Fruit fly (Drosophila melanogaster) whole organism, larva: Measurements from ENCODE around the gene nrm.

Source experiments
- noc ChIP-seq: fragments of 200-800 bp; sonication (Bioruptor generic); optimal IDR thresholded peaks from 3 replicates; lab custom pipeline; 2019; ENCODE audit warnings: missing biosample characterization, mild to moderate bottlenecking, missing genetic modification characterization, moderate library complexity

nrm gene

DNA sequence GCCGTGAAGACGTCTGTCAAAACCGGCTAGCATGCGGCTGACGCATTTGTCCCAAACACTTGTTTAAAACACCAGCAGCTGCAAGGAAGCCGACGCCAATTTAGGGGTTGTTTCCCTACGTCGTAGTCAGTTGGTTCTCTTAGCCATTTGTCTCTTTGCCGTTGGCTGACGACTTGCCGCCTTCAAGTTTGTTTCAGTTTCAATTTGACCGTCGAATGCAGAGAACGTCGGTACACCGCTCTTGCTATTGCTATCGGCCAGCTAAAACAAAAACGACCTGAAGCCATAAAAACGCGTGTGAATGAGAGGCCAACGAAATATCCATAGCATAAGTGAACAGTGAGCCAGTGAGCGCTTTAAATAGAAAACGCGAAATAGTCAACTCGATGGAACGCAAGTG, at the start of gene nrm:
Gene nrm, plus strand, starts transcription at position 197 of the 400 bp plus-strand sequence.
- no peak for TF ChIP-seq noc (tag; lab: Kevin White, UChicago)

DNA sequence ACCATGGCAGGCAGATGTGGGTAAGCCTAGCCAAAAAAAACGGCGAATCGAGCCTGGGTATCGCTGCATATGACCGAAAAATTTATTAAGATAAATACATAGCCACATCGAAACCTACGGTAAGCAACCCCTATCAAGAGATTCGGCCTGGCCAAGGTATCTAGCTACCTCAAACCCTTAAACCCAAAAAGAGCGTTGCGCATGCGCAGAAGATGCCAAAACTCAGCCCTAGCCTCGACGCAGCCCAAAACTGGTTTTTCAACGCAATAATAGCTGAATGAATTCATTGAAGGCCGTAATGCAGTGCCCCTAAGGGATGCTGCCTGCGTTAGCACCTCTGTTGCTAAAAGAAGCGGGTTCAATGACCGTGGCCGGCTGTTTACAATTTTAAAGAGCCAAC, 45.5 kb upstream of the nrm start:
- no peak for TF ChIP-seq noc (tag; lab: Kevin White, UChicago)

DNA sequence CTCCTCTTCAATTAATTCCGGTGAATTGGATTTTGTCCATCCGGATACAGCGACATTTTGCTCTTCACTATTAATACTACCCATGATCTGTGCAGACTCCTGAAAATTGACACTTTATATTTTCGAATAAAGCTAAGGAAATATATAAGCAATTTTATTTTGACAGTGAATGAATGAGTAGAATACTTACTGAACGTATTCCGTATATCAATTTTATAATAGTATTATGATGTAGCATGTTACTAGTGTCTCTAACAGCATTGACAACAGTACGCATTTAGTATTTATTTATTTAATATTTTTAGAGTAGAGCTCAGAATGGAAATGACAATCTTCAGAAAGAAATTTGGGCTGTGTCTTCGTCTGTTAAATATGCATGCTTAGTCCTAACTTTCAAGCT, 43.0 kb upstream of the nrm start, which contains the start of gene CG32461:
Gene CG32461, minus strand, starts transcription at position 101 of the 400 bp plus-strand sequence.
- TF ChIP-seq noc (tag; lab: Kevin White, UChicago): no peak

DNA sequence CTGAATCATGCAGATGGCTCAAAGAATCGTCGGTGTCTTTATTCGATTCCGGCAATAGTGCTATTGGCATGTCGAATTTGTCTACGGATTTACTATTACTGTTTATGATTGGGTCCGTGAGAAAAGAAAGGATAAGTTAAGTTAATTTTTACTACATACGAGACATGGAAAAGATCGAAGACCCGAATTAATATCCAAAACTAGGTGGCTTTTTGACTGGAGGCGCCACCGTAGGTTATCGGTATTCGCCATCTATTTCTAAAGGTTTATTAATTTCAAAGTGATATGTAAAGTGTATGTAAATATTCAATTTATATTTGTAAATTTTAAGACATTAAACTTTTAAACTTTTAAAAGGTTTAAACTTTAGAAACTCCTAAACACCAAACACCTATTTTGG, 40.0 kb upstream of the nrm start:
- TF ChIP-seq noc (tag; lab: Kevin White, UChicago): no peak

DNA sequence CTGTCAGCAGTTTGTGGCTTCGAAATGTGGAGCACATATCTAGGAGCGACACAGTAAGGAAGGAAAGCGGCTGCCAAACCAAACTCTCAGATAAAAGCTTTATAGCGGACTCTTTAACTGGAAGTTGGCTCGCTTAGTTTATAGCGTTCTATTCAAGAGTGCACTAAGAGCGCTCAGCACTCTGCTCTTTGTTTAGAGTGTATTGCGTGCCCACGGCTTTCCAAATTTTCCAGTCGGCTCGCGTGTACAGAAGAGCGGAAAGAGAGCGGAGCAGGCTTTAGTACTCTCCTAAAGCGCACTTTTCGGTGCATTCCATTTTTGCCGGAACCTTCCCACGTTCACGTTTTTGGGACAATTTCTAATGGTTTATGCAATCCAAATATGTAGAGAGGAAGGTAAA, 37.9 kb upstream of the nrm start:
- no peak for TF ChIP-seq noc (tag; lab: Kevin White, UChicago)

DNA sequence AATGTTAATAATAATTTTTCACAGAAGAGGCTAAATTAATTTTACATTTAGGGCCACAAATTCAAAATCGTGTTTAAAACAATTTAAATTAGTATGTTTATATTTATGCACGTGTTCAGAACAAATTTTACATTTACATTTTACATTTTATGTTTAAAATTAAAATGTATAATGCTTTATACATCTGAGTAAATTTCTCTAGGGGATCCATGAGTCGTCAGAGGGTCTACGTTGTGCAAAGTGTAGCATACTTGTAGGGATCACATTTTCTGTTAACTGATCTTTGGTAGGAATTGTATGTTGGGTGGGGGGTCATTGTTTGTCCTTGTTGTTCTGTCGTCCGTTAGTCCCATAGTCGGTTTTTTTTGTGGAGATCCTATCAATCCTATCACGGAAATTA, 16.1 kb upstream of the nrm start:
- no peak for TF ChIP-seq noc (tag; lab: Kevin White, UChicago)

DNA sequence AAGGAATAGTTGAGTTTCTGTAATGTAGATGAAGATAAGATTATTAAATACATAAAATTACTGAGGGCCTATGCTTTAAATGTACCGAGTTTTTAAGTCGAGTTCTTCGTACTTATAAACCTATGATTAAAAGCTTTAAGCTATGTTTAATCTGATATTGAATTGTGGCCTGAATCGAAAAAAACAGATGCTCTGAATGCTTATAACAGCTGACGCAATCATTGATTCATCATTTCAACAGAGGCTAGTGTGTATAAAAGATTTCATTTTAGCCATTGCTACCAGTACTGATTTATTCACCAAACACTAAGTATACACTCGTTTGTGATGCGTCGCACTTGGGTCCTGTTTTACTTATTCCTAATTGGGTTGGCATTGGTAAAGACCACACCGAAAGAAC, 10.8 kb upstream of the nrm start, which contains the start of gene CG32457:
Gene CG32457, plus strand, starts transcription at position 301 of the 400 bp plus-strand sequence.
- TF ChIP-seq noc (tag; lab: Kevin White, UChicago): no peak

DNA sequence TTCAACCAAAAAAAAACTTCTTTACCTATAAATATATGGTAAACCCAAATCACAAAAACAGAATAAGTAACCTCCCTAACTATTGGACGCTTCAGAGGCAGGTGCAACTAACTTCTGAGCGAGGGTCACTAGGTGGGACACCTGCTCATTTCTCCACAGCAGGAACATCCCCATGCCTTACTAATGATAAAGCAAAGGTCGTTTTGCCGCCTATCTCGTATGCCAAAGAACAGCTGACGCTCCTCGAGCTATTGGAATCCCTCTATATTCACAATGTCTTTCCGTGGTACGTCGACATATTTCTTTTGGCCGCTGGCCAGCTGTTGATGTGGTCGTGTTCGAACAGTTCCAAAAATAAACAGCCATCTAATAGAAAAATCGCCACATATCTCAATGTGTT, 8.7 kb upstream of the nrm start:
- no peak for TF ChIP-seq noc (tag; lab: Kevin White, UChicago)

DNA sequence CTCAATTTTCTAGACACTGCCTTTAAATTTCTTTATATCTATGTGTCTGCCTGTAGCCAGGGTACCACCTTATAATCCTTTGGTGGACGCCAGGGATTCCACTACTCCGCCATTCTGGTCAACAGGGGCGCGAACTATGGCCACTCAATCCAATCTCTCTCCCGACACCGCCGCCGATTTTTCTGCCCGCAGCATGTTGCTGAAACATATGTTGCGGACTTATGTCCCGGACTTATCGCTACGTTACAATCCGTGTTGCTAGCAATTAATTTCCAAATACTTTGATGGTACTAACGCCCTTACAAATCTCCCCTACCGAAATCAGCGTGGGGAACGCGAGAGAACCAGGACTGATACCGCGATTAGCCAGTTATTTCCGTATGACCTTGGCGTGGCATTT, 7.0 kb downstream of the nrm start:
- TF ChIP-seq noc (tag; lab: Kevin White, UChicago): no peak

DNA sequence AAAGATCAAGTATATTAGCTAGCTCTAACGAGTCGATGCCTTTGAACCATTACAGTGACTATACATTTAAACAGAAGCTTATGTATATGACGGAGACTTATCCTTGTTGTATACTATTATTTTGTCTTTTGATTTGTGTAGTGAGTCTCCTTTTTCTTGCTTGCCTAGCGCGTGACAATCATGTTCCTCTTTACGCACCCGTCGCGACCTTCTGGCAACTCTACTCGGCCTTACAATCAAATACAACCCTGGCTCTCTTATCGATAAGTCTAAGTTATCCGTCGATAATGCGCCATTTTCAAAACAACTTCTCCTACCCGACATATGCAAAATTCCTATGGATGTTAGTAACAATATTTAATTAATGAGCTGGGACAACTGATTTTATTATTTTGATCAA, 17.5 kb downstream of the nrm start:
- no peak for TF ChIP-seq noc (tag; lab: Kevin White, UChicago)

DNA sequence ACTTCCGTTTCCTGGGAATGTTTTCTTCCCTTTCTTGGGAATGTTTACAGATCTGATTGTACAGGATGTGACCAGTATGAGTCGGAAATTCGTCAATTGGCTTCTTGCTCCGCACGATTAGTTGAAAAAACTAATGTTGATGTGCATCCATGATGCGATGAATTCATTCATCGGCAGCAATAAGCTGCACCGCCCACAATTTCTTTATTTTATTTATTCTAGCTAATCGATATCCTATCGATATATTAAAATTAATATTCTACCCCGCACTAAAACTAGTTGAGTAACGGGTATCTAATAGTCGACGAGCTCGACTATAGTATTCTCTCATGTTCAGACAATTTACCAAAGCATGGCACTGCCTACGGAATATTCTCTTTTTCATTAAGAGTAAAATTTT, 23.1 kb downstream of the nrm start:
- no peak for TF ChIP-seq noc (tag; lab: Kevin White, UChicago)

DNA sequence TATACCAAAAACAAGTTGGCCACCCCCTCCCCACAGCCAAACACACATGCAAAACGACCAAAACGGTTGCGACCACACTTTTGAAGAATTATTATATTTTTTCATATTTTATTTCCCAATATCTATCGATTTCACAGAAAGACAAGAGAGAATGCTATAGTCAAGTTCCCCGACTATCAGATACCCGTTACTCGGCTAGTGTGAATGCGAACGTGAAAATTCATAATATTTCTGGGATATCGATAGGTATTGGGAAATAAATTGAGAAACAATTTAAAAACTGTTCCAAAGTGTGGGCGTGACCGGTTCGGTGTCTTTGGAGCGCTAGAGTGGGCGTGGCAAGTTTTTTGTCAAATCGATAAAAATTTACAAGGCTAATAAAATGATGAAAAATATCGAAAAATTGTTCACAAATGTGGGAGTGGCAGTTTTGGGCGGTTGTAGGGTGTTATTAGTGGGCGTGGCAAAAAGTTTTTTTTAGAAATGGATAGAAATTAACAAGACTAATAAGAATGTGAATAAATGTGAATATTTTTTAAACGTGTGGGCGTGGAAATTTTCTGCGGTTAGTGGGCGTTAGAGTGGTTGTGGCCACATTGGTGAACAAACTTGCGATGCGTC, 24.3 kb downstream of the nrm start:
- TF ChIP-seq noc (tag; lab: Kevin White, UChicago): no peak

DNA sequence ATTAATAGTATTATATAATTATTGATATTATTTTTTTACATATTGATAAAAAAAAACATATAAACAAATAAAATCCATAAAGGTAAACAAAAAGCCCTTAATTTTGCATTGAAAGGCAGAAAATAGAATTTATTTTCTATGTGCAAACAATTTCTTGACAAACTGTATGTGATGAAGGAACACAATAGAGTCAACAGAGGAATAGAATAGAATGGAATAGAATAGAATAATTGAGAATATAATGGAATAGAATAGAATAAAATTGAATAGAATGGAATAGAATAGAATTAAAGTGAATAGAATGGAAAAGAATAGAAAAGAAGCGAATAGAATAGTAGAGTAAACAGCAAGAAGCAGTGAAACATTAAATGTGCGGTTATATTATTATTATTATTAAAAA, 83.1 kb downstream of the nrm start:
- no peak for TF ChIP-seq noc (tag; lab: Kevin White, UChicago)

DNA sequence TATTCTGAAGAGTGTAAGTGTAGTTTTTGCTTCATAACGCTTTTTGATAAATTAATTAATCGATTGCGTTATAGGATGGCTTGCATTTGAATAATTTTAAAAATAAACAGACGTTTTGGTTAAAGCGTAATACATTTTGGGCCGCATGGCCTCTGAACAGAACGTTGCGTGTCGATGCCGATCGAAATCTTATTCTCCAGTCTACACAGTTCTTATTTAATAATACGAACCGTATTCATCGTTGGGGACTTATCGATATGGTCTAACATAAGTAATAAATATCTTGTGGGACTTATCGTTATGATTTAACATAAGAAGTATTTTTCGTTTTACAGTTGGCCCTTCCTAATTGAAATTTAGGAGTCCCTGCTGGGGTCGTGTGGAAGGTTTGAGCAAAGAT, 90.8 kb downstream of the nrm start:
- no peak for TF ChIP-seq noc (tag; lab: Kevin White, UChicago)
